Fruit fly (Drosophila melanogaster) whole organism, embryonic: ENCODE data around the gene Send1.

Experiments used
- Atf6 ChIP-seq: fragments of 200-800 bp; sonication (Bioruptor generic); IDR thresholded peaks from 2 replicates; pipeline ENCODE4 v1.3.6; 2022; ENCODE audit warnings: missing biosample characterization, missing genetic modification characterization
- BEAF-32 ChIP-seq: fragments of 200-800 bp; sonication (Bioruptor generic); optimal IDR thresholded peaks from 3 replicates; lab custom pipeline; 2017; ENCODE audit warnings: missing biosample characterization, missing genetic modification characterization, mild to moderate bottlenecking, moderate library complexity, missing genetic modification reagents
- CG11560 ChIP-seq: fragments of 200-800 bp; sonication (Bioruptor generic); IDR thresholded peaks from 3 replicates; pipeline ENCODE4 v1.3.6; 2022; ENCODE audit warnings: missing biosample characterization, missing genetic modification characterization
- CG12071 ChIP-seq: fragments of 200-800 bp; sonication (Bioruptor generic); optimal IDR thresholded peaks from 3 replicates; lab custom pipeline; 2018; ENCODE audit warnings: missing biosample characterization, mild to moderate bottlenecking, missing genetic modification characterization
- CG12942 ChIP-seq: fragments of 200-800 bp; sonication (Bioruptor generic); optimal IDR thresholded peaks from 3 replicates; lab custom pipeline; 2016; ENCODE audit warnings: missing biosample characterization, missing genetic modification characterization
- CG14710 ChIP-seq: fragments of 200-800 bp; sonication (Bioruptor generic); optimal IDR thresholded peaks from 3 replicates; lab custom pipeline; 2019; ENCODE audit warnings: missing biosample characterization, mild to moderate bottlenecking, missing genetic modification characterization, moderate library complexity
- CG15269 ChIP-seq: fragments of 200-800 bp; sonication (Bioruptor generic); optimal IDR thresholded peaks from 2 replicates; lab custom pipeline; 2018; ENCODE audit warnings: missing biosample characterization, mild to moderate bottlenecking, missing genetic modification characterization, moderate library complexity
- CG1529 ChIP-seq: fragments of 200-800 bp; sonication (Bioruptor generic); optimal IDR thresholded peaks from 3 replicates; lab custom pipeline; 2018; ENCODE audit warnings: missing biosample characterization, missing genetic modification characterization
- CG18476 ChIP-seq: fragments of 200-800 bp; sonication (Bioruptor generic); optimal IDR thresholded peaks from 2 replicates; lab custom pipeline; 2016; ENCODE audit warnings: missing biosample characterization, mild to moderate bottlenecking, missing genetic modification characterization
- CG18599 ChIP-seq: fragments of 200-800 bp; sonication (Bioruptor generic); optimal IDR thresholded peaks from 3 replicates; lab custom pipeline; 2017; ENCODE audit warnings: missing biosample characterization, missing genetic modification characterization, mild to moderate bottlenecking, moderate library complexity, missing genetic modification reagents
- CG3065 ChIP-seq: fragments of 200-800 bp; sonication (Bioruptor generic); optimal IDR thresholded peaks from 2 replicates; lab custom pipeline; 2016; ENCODE audit warnings: missing biosample characterization, missing genetic modification characterization
- CG3281 ChIP-seq: fragments of 200-800 bp; sonication (Bioruptor generic); optimal IDR thresholded peaks from 3 replicates; lab custom pipeline; 2017; ENCODE audit warnings: missing biosample characterization, mild to moderate bottlenecking, missing genetic modification characterization
- CG43689 ChIP-seq: fragments of 200-800 bp; sonication (Bioruptor generic); IDR thresholded peaks from 2 replicates; pipeline ENCODE4 v1.3.6; 2022; ENCODE audit warnings: missing biosample characterization, missing genetic modification characterization
- CG6854 ChIP-seq: fragments of 200-800 bp; sonication (Bioruptor generic); optimal IDR thresholded peaks from 3 replicates; lab custom pipeline; 2017; ENCODE audit warnings: missing biosample characterization, mild to moderate bottlenecking, missing genetic modification characterization
- CG7987 ChIP-seq: fragments of 200-800 bp; sonication (Bioruptor generic); optimal IDR thresholded peaks from 2 replicates; lab custom pipeline; 2018; ENCODE audit warnings: missing biosample characterization, mild to moderate bottlenecking, missing genetic modification characterization, moderate library complexity
- CG8924 ChIP-seq: fragments of 200-800 bp; optimal IDR thresholded peaks from 3 replicates; lab custom pipeline; 2019; ENCODE audit warnings: missing biosample characterization, mild to moderate bottlenecking, missing genetic modification characterization, moderate library complexity
- CG8944 ChIP-seq: fragments of 200-800 bp; sonication (Bioruptor generic); optimal IDR thresholded peaks from 3 replicates; lab custom pipeline; 2016; ENCODE audit warnings: missing biosample characterization, missing genetic modification characterization
- CG9609 ChIP-seq: fragments of 200-800 bp; sonication (Bioruptor generic); optimal IDR thresholded peaks from 3 replicates; lab custom pipeline; 2016; ENCODE audit warnings: missing biosample characterization, missing genetic modification characterization
- Camta ChIP-seq: fragments of 200-800 bp; sonication (Bioruptor generic); optimal IDR thresholded peaks from 2 replicates; lab custom pipeline; 2016; ENCODE audit warnings: missing biosample characterization, missing genetic modification characterization
- CrebB ChIP-seq: fragments of 200-800 bp; sonication (Bioruptor generic); optimal IDR thresholded peaks from 3 replicates; lab custom pipeline; 2018; ENCODE audit warnings: missing biosample characterization, mild to moderate bottlenecking, missing genetic modification characterization
- D ChIP-seq, 2 experiments: fragments of 200-800 bp in 1 of 2; fragments of >200 bp in 1 of 2; sonication (Bioruptor generic) in 1 of 2; optimal IDR thresholded peaks; 2 replicates in 1 of 2; 3 replicates in 1 of 2; lab custom pipeline; 2017; ENCODE audit warnings: mild to moderate bottlenecking in 1 of 2, missing biosample characterization in 1 of 2, missing genetic modification characterization in 1 of 2, missing genetic modification reagents in 1 of 2
- Dbx ChIP-seq: fragments of 200-800 bp; sonication (Bioruptor generic); IDR thresholded peaks from 3 replicates; pipeline ENCODE4 v1.3.6; 2022; ENCODE audit warnings: missing biosample characterization, missing genetic modification characterization
- Ets65A ChIP-seq: fragments of 200-800 bp; sonication (Bioruptor generic); peaks from one replicate; lab custom pipeline; 2016; ENCODE audit warnings: missing biosample characterization, missing genetic modification characterization
- HmgZ ChIP-seq: fragments of 200-800 bp; sonication (Bioruptor generic); optimal IDR thresholded peaks from 2 replicates; lab custom pipeline; 2018; ENCODE audit warnings: missing biosample characterization, mild to moderate bottlenecking, missing genetic modification characterization
- Lim3 ChIP-seq: fragments of 200-800 bp; sonication (Bioruptor generic); IDR thresholded peaks from 2 replicates; pipeline ENCODE4 v1.3.6; 2022; ENCODE audit warnings: missing biosample characterization, missing genetic modification characterization
- Neu2 ChIP-seq: fragments of 200-800 bp; sonication (Bioruptor generic); optimal IDR thresholded peaks from 3 replicates; lab custom pipeline; 2016; ENCODE audit warnings: missing biosample characterization, missing genetic modification characterization, borderline replicate concordance
- Nf-YB ChIP-seq: fragments of 200-800 bp; sonication (Bioruptor generic); optimal IDR thresholded peaks from 3 replicates; lab custom pipeline; 2019; ENCODE audit warnings: missing biosample characterization, mild to moderate bottlenecking, missing genetic modification characterization, moderate library complexity
- Optix ChIP-seq: fragments of 200-800 bp; sonication (Bioruptor generic); IDR thresholded peaks from 3 replicates; pipeline ENCODE4 v1.3.6; 2022; ENCODE audit warnings: missing biosample characterization, missing genetic modification characterization
- Pdp1 ChIP-seq, 2 experiments: fragments of 200-800 bp; sonication (Bioruptor generic); optimal IDR thresholded peaks; 3 replicates each; lab custom pipeline; 2016; ENCODE audit warnings: missing biosample characterization in 2 of 2, missing genetic modification characterization in 2 of 2, mild to moderate bottlenecking in 1 of 2, moderate library complexity in 1 of 2
- Ssrp ChIP-seq: fragments of 200-800 bp; sonication (Bioruptor generic); optimal IDR thresholded peaks from 2 replicates; lab custom pipeline; 2018; ENCODE audit warnings: missing biosample characterization, mild to moderate bottlenecking, missing genetic modification characterization, moderate library complexity
- Vsx1 ChIP-seq: fragments of 200-800 bp; sonication (Bioruptor generic); optimal IDR thresholded peaks from 2 replicates; lab custom pipeline; 2017; ENCODE audit warnings: missing biosample characterization, mild to moderate bottlenecking, missing genetic modification characterization, missing genetic modification reagents
- ara ChIP-seq: fragments of 200-800 bp; sonication (Bioruptor generic); IDR thresholded peaks from 2 replicates; pipeline ENCODE4 v1.3.6; 2022; ENCODE audit warnings: missing biosample characterization, missing genetic modification characterization
- bab2 ChIP-seq: fragments of 200-800 bp; sonication (Bioruptor generic); optimal IDR thresholded peaks from 2 replicates; lab custom pipeline; 2016; ENCODE audit warnings: missing biosample characterization, missing genetic modification characterization
- caup ChIP-seq: fragments of 200-800 bp; sonication (Bioruptor generic); optimal IDR thresholded peaks from 3 replicates; lab custom pipeline; 2017; ENCODE audit warnings: missing biosample characterization, mild to moderate bottlenecking, missing genetic modification characterization, moderate library complexity; ENCODE audit not compliant: severe bottlenecking
- croc ChIP-seq: fragments of 200-800 bp; sonication (Bioruptor generic); conservative IDR thresholded peaks from 3 replicates; pipeline ENCODE4 v1.3.6; 2022; ENCODE audit warnings: missing biosample characterization, missing genetic modification characterization
- da ChIP-seq: fragments of 200-800 bp; sonication (Bioruptor generic); optimal IDR thresholded peaks from 2 replicates; lab custom pipeline; 2016; ENCODE audit warnings: missing biosample characterization, missing genetic modification characterization
- emc ChIP-seq: fragments of 200-800 bp; sonication (Bioruptor generic); optimal IDR thresholded peaks from 2 replicates; lab custom pipeline; 2016; ENCODE audit warnings: missing biosample characterization, missing genetic modification characterization
- ems ChIP-seq: fragments of 200-800 bp; sonication (Bioruptor generic); optimal IDR thresholded peaks from 3 replicates; lab custom pipeline; 2016; ENCODE audit warnings: missing biosample characterization, missing genetic modification characterization
- fd64A ChIP-seq: fragments of 200-800 bp; sonication (Bioruptor generic); optimal IDR thresholded peaks from 3 replicates; lab custom pipeline; 2018; ENCODE audit warnings: missing biosample characterization, mild to moderate bottlenecking, missing genetic modification characterization
- gcm ChIP-seq: fragments of 200-800 bp; sonication (Bioruptor generic); optimal IDR thresholded peaks from 2 replicates; lab custom pipeline; 2019; ENCODE audit warnings: missing biosample characterization, mild to moderate bottlenecking, missing genetic modification characterization, moderate library complexity
- gro ChIP-seq: fragments of 200-800 bp; sonication (Bioruptor generic); optimal IDR thresholded peaks from 2 replicates; lab custom pipeline; 2016; ENCODE audit warnings: missing biosample characterization, missing genetic modification characterization
- ham ChIP-seq: fragments of 200-800 bp; sonication (Bioruptor generic); IDR thresholded peaks from 2 replicates; pipeline ENCODE4 v1.3.6; 2022; ENCODE audit warnings: missing biosample characterization, missing genetic modification characterization
- jigr1 ChIP-seq: fragments of 200-800 bp; sonication (Bioruptor generic); IDR thresholded peaks from 3 replicates; pipeline ENCODE4 v1.3.6; 2022; ENCODE audit warnings: missing biosample characterization, missing genetic modification characterization
- jing ChIP-seq: fragments of 200-800 bp; sonication (Bioruptor generic); optimal IDR thresholded peaks from 2 replicates; lab custom pipeline; 2018; ENCODE audit warnings: missing biosample characterization, mild to moderate bottlenecking, missing genetic modification characterization
- ken ChIP-seq: fragments of 200-800 bp; sonication (Bioruptor generic); IDR thresholded peaks from 3 replicates; pipeline ENCODE4 v1.3.6; 2022; ENCODE audit warnings: missing biosample characterization, missing genetic modification characterization
- luna ChIP-seq: fragments of 200-800 bp; sonication (Bioruptor generic); optimal IDR thresholded peaks from 2 replicates; lab custom pipeline; 2016; ENCODE audit warnings: missing biosample characterization, missing genetic modification characterization
- pho ChIP-seq: fragments of 200-800 bp; sonication (Bioruptor generic); optimal IDR thresholded peaks from 2 replicates; lab custom pipeline; 2016; ENCODE audit warnings: missing biosample characterization, missing genetic modification characterization
- pita ChIP-seq: fragments of 200-800 bp; sonication (Bioruptor generic); optimal IDR thresholded peaks from 2 replicates; lab custom pipeline; 2017; ENCODE audit warnings: missing biosample characterization, mild to moderate bottlenecking, missing genetic modification characterization
- row ChIP-seq: fragments of 200-800 bp; sonication (Bioruptor generic); IDR thresholded peaks from 3 replicates; pipeline ENCODE4 v1.3.6; 2022; ENCODE audit warnings: missing biosample characterization, missing genetic modification characterization
- sima ChIP-seq: fragments of 200-800 bp; sonication (Bioruptor generic); optimal IDR thresholded peaks from 2 replicates; lab custom pipeline; 2016; ENCODE audit warnings: missing biosample characterization, missing genetic modification characterization
- tap ChIP-seq: fragments of 200-800 bp; optimal IDR thresholded peaks from 3 replicates; lab custom pipeline; 2019; ENCODE audit warnings: missing biosample characterization, mild to moderate bottlenecking, missing genetic modification characterization, moderate library complexity

Gene Send1

dm6 chr2L:2214004-2214403 lies 40.8 kb downstream of the Send1 start, which contains the start of the genes Uch and CG34174 (continued):
- no peak for TF ChIP-seq tap (tag; lab: Kevin White, UChicago)
- no peak for TF ChIP-seq ham (GFP tag; lab: Robert Waterston, UW)
- TF ChIP-seq CG3065 (GFP tag; lab: Kevin White, UChicago) = no peak
- TF ChIP-seq BEAF-32 (GFP tag; lab: Kevin White, UChicago) = peak; percentile 79
- TF ChIP-seq da (GFP tag; lab: Kevin White, UChicago) = no peak
- no peak for TF ChIP-seq ara (GFP tag; lab: Robert Waterston, UW)
- TF ChIP-seq Camta (GFP tag; lab: Kevin White, UChicago) = no peak
- TF ChIP-seq Vsx1 (GFP tag; lab: Kevin White, UChicago) = no peak
- TF ChIP-seq CG8944 = no peak
- no peak for TF ChIP-seq emc (GFP tag; lab: Kevin White, UChicago)
- TF ChIP-seq Ets65A (GFP tag; lab: Kevin White, UChicago) = no peak
- TF ChIP-seq Nf-YB (GFP tag; lab: Kevin White, UChicago) = no peak
- TF ChIP-seq CG11560 (tag; lab: Robert Waterston, UW) = no peak; the same call in 2 of the 3 replicates
- no peak for TF ChIP-seq Pdp1 (GFP tag; optimal IDR thresholded peaks at IDR 0.05; lab: Kevin White, UChicago)
- TF ChIP-seq pho = no peak
- TF ChIP-seq Neu2 (GFP tag; lab: Kevin White, UChicago) = no peak
- no peak for TF ChIP-seq D (optimal IDR thresholded peaks at IDR 0.05; lab: Kevin White, UChicago)
- no peak for TF ChIP-seq D (GFP tag; optimal IDR thresholded peaks at IDR 0.05; lab: Kevin White, UChicago)
- no peak for TF ChIP-seq Atf6 (GFP tag; lab: Robert Waterston, UW)
- TF ChIP-seq croc = no peak
- peak; percentile 65 for TF ChIP-seq HmgZ (tag; lab: Kevin White, UChicago)
- TF ChIP-seq CG8924 (tag; lab: Kevin White, UChicago) = no peak
- no peak for TF ChIP-seq Lim3
- TF ChIP-seq fd64A (GFP tag; lab: Kevin White, UChicago) = no peak
- no peak for TF ChIP-seq Ssrp (tag; lab: Kevin White, UChicago)
- TF ChIP-seq Optix (GFP tag; lab: Robert Waterston, UW) = no peak
- TF ChIP-seq caup = peak; percentile 1
- TF ChIP-seq gcm (GFP tag; lab: Kevin White, UChicago) = no peak
- TF ChIP-seq luna (GFP tag; lab: Kevin White, UChicago) = no peak
- no peak for TF ChIP-seq pita (GFP tag; lab: Kevin White, UChicago)
- TF ChIP-seq CG1529 (GFP tag; lab: Kevin White, UChicago) = no peak
- no peak for TF ChIP-seq jing (GFP tag; lab: Kevin White, UChicago)
- TF ChIP-seq CG7987 (GFP tag; lab: Kevin White, UChicago) = no peak
- no peak for TF ChIP-seq CrebB (tag; lab: Kevin White, UChicago)
- TF ChIP-seq CG43689 = no peak
- TF ChIP-seq CG18599 (GFP tag; lab: Kevin White, UChicago) = peak; percentile 24
- TF ChIP-seq gro (GFP tag; lab: Kevin White, UChicago) = peak; percentile 9
- no peak for TF ChIP-seq CG12071
- no peak for TF ChIP-seq ken
- no peak for TF ChIP-seq CG6854
- TF ChIP-seq CG18476 (GFP tag; lab: Kevin White, UChicago) = no peak
- no peak for TF ChIP-seq CG12942
- TF ChIP-seq CG14710 (tag; lab: Kevin White, UChicago) = peak; percentile 100
- no peak for TF ChIP-seq sima (GFP tag; lab: Kevin White, UChicago)
- TF ChIP-seq CG15269 (tag; lab: Kevin White, UChicago) = no peak
- no peak for TF ChIP-seq ems (GFP tag; lab: Kevin White, UChicago)
- no peak for TF ChIP-seq bab2 (GFP tag; lab: Kevin White, UChicago)
- TF ChIP-seq CG3281 = peak; percentile 28
- no peak for TF ChIP-seq jigr1
- TF ChIP-seq row (GFP tag; lab: Robert Waterston, UW) = 0 out of 3 replicates have a peak, but pooled peaks have one; percentile 14
- TF ChIP-seq Dbx (GFP tag; lab: Robert Waterston, UW) = no peak
- TF ChIP-seq CG9609 (GFP tag; lab: Kevin White, UChicago) = no peak
